Worm (Caenorhabditis elegans) whole organism, dauer: ENCODE data around the gene sdz-33.

Experiments used
- unc-62 ChIP-seq: sonication (generic microtip); optimal IDR thresholded peaks from 2 replicates; lab custom pipeline; 2017; ENCODE audit warnings: missing biosample characterization, missing genetic modification reagents, missing genetic modification characterization

The sdz-33 gene

ce11 chrIII:11900022-11900421, 7.3 kb upstream of the sdz-33 start:
- no peak for TF ChIP-seq unc-62 (GFP tag; lab: Kevin White, UChicago)

- no peak for TF ChIP-seq unc-62 (GFP tag; lab: Kevin White, UChicago)
Measured at ce11 chrIII:11902782-11903181, 4.5 kb upstream of the sdz-33 start.

- no peak for TF ChIP-seq unc-62 (GFP tag; lab: Kevin White, UChicago)
Measured at ce11 chrIII:11908660-11909059, 1.4 kb downstream of the sdz-33 start, which contains the start of gene fbxb-24. Gene fbxb-24, plus strand, starts transcription at chrIII:11908960.

DNA sequence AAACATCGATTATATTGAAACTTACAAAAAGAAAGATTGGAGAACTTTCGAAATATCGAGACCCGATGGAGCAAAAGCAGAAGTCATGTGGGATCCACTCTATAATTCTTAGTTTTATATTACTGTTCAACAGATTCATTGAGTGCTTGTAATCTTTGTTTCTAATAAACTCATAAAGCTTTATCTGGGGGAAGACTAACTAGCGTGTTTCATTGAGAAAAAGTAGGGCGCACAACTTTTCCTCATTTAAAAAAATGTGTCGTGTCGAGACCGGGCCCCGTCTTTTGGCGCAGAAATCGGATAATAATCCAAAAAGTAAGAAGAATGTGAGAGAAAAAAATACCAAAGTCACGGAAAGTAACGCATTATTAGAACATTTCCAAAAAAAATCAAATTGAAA, 2.5 kb downstream of the sdz-33 start, which contains the start of gene faah-4:
TSS of gene faah-4 (minus strand) at position 101 of the 400 bp plus-strand sequence.
- TF ChIP-seq unc-62 (GFP tag; lab: Kevin White, UChicago): no peak

- no peak for TF ChIP-seq unc-62 (GFP tag; lab: Kevin White, UChicago)
Measured at ce11 chrIII:11914220-11914619, 6.9 kb downstream of the sdz-33 start, which contains the start of gene Y56A3A.16. Gene Y56A3A.16, minus strand, starts transcription at chrIII:11914320.

DNA sequence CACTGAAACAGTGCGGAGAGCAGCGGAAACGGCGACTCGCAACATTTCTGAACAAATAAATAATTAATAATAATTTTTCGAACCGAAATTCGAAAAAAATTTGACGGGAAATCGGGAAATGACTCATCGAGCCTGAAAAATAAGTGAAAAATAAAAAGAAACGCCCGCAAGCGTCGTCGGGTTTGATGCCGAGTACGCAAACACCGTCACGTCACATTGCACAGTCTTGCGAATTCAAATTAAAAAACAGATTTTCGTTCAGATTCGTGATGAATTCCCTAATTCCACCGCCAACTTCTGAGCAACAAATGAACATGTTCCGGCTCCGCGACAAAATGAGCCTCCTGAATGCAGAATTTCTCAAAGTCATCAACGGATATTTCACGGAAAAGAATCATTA, 8.4 kb downstream of the sdz-33 start, which contains the start of the genes ndab-1 and npp-16:
TSS of gene ndab-1 (minus strand) at position 47 of the 400 bp plus-strand sequence.
TSS of gene npp-16 (plus strand) at position 263 of the 400 bp plus-strand sequence.
- TF ChIP-seq unc-62 (GFP tag; lab: Kevin White, UChicago): no peak

DNA sequence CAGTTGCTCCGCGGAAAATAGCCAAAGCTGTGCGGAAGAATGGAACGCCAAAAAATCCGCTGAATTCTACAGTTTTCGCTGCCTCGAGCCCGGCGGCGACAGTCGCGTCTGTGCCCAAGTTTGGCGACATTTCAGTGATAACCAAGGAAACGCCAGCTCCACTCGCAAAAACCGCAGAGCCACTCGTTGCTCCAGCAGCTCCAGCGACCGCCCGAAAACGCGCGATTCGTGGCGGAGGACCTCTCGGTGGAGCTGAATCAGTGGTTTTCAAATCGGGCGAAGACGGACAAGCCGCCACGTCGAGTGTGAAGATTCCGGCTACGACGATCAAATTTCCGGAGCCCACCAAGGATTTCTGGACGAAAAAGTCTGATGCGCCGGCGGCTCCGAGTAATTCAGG, 9.0 kb downstream of the sdz-33 start:
- no peak for TF ChIP-seq unc-62 (GFP tag; lab: Kevin White, UChicago)

DNA sequence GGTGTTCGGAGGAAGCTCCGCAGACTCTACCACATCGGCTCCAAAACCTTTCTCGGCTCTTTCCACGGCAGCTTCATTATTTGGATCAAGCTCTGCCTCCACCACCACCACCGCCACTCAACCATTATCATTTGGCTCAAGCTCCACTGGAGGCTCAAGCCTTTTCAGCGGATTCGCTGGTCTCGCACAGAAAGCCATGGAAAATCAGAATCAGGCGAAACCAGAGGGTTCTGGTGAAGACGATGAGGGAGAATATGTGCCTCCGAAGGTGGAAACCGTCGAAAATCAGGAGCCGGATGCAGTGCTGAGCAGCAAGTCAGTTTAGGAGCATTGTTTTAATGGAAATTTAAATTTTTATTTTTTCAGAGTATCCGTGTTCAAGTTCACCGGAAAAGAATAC, 9.8 kb downstream of the sdz-33 start:
- TF ChIP-seq unc-62 (GFP tag; lab: Kevin White, UChicago): no peak

DNA sequence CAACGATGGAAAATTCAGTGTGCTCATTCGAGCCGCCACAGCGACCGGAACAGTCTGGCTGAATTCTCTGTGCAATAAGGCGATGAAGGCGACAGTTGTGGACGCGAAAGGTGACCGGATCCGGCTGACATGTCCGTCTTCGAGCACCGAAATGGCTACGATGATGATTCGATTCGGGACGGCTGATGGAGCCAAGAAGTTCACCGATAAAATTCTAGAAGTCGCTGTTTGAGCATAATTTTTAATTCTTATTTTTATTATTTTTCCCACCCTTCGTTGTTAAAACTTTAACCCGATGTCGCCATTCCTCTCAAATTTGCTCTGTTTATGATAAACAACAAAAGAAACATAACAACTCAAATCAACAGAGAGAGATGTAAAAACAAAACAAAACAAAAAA, 10.2 kb downstream of the sdz-33 start:
- no peak for TF ChIP-seq unc-62 (GFP tag; lab: Kevin White, UChicago)

ce11 chrIII:11918247-11918769, 11.0 kb downstream of the sdz-33 start, which contains the start of gene znf-593:
Gene znf-593, minus strand, starts transcription at chrIII:11918719.
- TF ChIP-seq unc-62 (GFP tag; lab: Kevin White, UChicago): no peak

DNA sequence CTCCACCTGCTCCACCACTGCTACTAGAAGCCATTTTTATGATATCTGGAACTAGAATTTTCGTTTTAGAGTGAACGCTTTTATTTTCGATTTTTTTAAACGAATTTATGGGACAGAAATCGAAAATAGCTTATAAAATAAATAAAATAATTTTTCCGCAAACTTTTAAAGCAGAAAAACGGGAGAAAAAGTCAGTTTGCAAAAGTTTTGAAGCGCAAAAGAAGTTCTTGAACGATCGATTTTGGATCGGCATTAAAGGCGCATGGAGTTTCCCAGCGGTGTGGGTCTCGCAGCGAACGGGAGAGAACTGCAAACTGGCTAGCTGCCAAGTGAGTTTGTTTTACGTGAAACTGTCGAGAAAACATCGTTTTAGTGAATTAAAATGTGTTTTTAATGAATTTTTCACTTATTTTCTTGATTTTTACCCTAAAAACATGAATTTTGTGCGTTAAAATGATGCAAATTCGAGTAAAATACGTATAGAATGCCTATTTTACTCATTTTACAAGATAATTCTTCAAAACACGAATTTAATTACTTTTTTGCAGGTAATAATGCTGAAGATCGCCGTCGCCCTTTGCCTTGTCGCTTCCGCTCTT, 13.0 kb downstream of the sdz-33 start, which contains the start of the genes ccf-1 and trap-4:
TSS of gene ccf-1 (minus strand) at position 51 of the 599 bp plus-strand sequence.
TSS of gene trap-4 (plus strand) at position 549 of the 599 bp plus-strand sequence.
- TF ChIP-seq unc-62 (GFP tag; lab: Kevin White, UChicago): no peak

DNA sequence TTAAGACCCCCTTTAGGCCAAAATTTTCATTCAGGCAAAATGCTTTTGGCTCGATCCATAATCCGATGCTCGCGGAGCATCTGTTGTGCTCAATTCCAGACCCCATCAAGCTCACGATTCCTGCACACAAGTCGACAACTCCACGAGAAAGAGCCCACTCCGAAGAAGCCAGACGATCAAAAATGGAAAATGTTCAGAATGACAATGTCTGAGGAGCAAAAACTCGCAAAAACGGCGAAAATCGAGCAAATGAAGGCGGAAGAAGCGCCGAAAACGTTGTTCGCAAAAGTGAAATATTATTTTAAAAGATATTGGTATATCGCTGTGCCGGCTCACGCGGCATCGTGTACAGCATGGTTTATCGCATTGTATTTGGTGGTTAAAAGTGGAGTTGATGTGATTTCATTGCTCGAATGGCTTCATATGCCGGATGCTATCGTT, 14.4 kb downstream of the sdz-33 start, which contains the start of gene Y56A3A.22:
TSS of gene Y56A3A.22 (plus strand) at position 35 of the 441 bp plus-strand sequence.
- TF ChIP-seq unc-62 (GFP tag; lab: Kevin White, UChicago): no peak

DNA sequence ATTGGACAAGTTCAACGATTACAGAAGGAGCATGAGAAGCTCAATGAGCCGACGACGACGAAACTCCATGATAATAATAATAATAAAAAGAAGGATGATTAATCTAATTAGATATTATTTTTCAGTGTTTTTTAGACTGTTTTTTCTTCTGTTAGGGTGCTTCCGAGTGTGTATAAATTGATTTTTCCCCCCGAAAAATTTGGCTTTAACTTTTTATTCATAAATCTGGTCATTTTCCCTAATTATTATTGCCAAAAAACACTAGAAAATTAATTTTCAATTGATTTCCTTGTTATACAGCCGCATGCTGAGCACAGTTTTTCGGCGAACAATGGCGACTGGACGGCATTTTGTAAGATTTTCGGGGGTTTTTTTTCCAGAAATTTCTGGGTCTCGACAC, 16.3 kb downstream of the sdz-33 start, which contains the start of gene nft-1:
TSS of gene nft-1 (plus strand) at position 301 of the 400 bp plus-strand sequence.
- no peak for TF ChIP-seq unc-62 (GFP tag; lab: Kevin White, UChicago)

DNA sequence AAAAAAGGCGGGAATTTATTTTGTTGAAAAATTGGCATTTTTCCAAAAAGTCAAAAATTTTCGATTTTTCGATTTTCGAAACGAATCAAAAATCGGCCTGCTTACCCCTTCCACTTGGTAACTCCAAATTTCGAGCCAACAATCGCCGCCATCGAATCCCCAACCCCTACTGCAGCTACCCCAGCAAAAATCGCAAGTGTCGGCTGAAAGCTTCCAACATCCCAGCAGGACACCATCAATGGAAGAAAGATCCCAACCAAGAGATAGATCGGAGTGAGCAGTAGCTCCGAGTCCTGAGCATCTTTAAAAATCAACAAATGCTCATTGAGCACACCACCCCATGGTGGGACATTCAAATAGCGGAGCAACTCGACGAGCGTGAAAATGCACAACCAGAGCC, 23.6 kb downstream of the sdz-33 start:
- TF ChIP-seq unc-62 (GFP tag; lab: Kevin White, UChicago): no peak

DNA sequence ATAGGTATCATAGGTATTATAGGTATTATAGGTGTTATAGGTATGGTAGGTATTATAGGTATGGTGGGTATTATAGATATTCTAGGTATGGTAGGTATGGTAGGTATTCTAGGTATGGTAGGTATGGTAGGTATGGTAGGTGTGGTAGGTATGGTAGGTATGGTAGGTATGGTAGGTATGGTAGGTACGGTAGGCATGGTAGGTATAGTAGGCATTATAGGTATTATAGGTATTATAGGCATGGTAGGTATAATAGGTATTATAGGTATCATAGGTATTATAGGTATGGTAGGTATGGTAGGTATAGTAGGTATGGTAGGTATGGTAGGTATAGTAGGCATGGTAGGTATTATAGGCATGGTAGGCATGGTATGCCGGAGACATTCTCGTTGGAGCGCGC, 24.7 kb downstream of the sdz-33 start:
- TF ChIP-seq unc-62 (GFP tag; lab: Kevin White, UChicago): no peak

- TF ChIP-seq unc-62 (GFP tag; lab: Kevin White, UChicago): no peak
Measured at ce11 chrIII:11933539-11933938, 26.3 kb downstream of the sdz-33 start, which contains the start of gene dolk-1. Gene dolk-1, minus strand, starts transcription at chrIII:11933639.
